Worm (Caenorhabditis elegans): ENCODE measurements around the gene R07B7.8.

DNA sequence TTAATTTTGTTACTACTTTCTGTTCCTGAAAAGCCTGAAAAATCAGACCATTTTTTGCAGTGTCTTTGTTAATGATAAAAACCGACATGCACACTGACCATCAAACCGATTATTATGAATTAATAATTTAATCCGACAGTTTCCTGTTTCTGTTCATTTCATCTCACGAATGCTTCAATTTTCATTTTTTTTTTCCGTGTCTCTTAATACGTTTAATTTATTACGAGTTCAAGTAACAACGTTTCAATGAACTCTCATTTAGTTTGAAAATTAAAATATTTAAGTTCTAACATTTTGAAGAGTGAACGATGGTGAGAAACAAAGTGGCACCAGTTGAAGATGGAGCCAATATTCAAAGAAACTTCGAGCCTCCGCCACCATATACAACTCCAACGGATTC is 30.6 kb upstream of the R07B7.8 start, which contains the start of gene spin-1:
- TF ChIP-seq hmg-1.1 (GFP tag; IDR thresholded peaks at IDR 0.05): no peak
- no peak for TF ChIP-seq R02D3.7 (tag; optimal IDR thresholded peaks at IDR 0.05)
